Fruit fly (Drosophila melanogaster): Measurements from ENCODE around the gene CG7878.
A peak's percentile ranks its signal among the peaks of the same experiment; 100 is the strongest.

- TF ChIP-seq fd59A (GFP tag; optimal IDR thresholded peaks at IDR 0.05) (no peak), CG10631 (GFP tag; optimal IDR thresholded peaks at IDR 0.05) (no peak), vri (GFP tag; optimal IDR thresholded peaks at IDR 0.05) (peak; percentile 83), Gug (GFP tag; IDR thresholded peaks at IDR 0.05) (no peak), cyc (GFP tag; optimal IDR thresholded peaks at IDR 0.05) (peak; percentile 9), Ets96B (tag; optimal IDR thresholded peaks at IDR 0.05) (no peak), Hr39 (GFP tag; optimal IDR thresholded peaks at IDR 0.05) (peak; percentile 3), dac (GFP tag; optimal IDR thresholded peaks at IDR 0.05) (no peak), CG34406 (GFP tag; optimal IDR thresholded peaks at IDR 0.05) (no peak)
These were observed 17.4 kb upstream of the CG7878 start, which contains the start of gene puc for dm6 chr3R:8105088-8105542.
